Fruit fly (Drosophila melanogaster) whole organism, wandering third instar larva: Measurements from ENCODE around the gene CG43091.

Experiments used
- Abd-B ChIP-seq: fragments of >200 bp; optimal IDR thresholded peaks from 2 replicates; lab custom pipeline; 2017; ENCODE audit warnings: missing biosample characterization, missing genetic modification characterization
- CG32264 ChIP-seq: fragments of 200-800 bp; sonication (Bioruptor generic); optimal IDR thresholded peaks from 2 replicates; lab custom pipeline; 2016; ENCODE audit warnings: missing biosample characterization, missing genetic modification characterization
- CrebA ChIP-seq: fragments of 200-800 bp; sonication (Bioruptor generic); optimal IDR thresholded peaks from 2 replicates; lab custom pipeline; 2016; ENCODE audit warnings: missing biosample characterization, mild to moderate bottlenecking, missing genetic modification characterization, borderline replicate concordance
- Dfd ChIP-seq: fragments of >200 bp; optimal IDR thresholded peaks from 2 replicates; lab custom pipeline; 2017; ENCODE audit warnings: missing biosample characterization, missing genetic modification characterization
- Dif ChIP-seq: fragments of 200-275, 200-300 bp; sonication (Bioruptor generic); optimal IDR thresholded peaks from 2 replicates; lab custom pipeline; 2018; ENCODE audit warnings: missing biosample characterization, missing genetic modification characterization; ENCODE audit not compliant: partially characterized antibody
- HLH106 ChIP-seq: fragments of 200-800 bp; optimal IDR thresholded peaks from 3 replicates; lab custom pipeline; 2019; ENCODE audit warnings: missing biosample characterization, mild to moderate bottlenecking, missing genetic modification characterization, moderate library complexity
- Hnf4 ChIP-seq: fragments of 200-800 bp; sonication (Bioruptor generic); optimal IDR thresholded peaks from 2 replicates; lab custom pipeline; 2016; ENCODE audit warnings: missing biosample characterization, mild to moderate bottlenecking, missing genetic modification characterization
- Hr78 ChIP-seq: fragments of >200 bp; optimal IDR thresholded peaks from 2 replicates; lab custom pipeline; 2017; ENCODE audit warnings: missing biosample characterization, missing genetic modification characterization
- Hr83 ChIP-seq: fragments of 200-300 bp; sonication (Bioruptor generic); optimal IDR thresholded peaks from 2 replicates; lab custom pipeline; 2016; ENCODE audit warnings: missing biosample characterization, mild to moderate bottlenecking, missing genetic modification characterization, moderate library complexity; ENCODE audit not compliant: poor library complexity, severe bottlenecking
- Myc ChIP-seq: fragments of >200 bp; optimal IDR thresholded peaks from 2 replicates; lab custom pipeline; 2017
- N ChIP-seq: fragments of >200 bp; optimal IDR thresholded peaks from 2 replicates; lab custom pipeline; 2018; ENCODE audit warnings: missing biosample characterization, missing external identifiers, missing genetic modification characterization
- OdsH ChIP-seq: fragments of 200-800 bp; sonication (Bioruptor generic); optimal IDR thresholded peaks from 2 replicates; lab custom pipeline; 2016; ENCODE audit warnings: missing biosample characterization, mild to moderate bottlenecking, missing genetic modification characterization
- Rel ChIP-seq, 2 experiments: fragments of 200-800 bp; sonication (Bioruptor generic) in 1 of 2; optimal IDR thresholded peaks; 2 replicates in 1 of 2; 3 replicates in 1 of 2; lab custom pipeline; 2016 to 2019; ENCODE audit warnings: mild to moderate bottlenecking in 2 of 2, missing biosample characterization in 2 of 2, missing genetic modification characterization in 2 of 2, moderate library complexity in 1 of 2
- Sp1 ChIP-seq: fragments of 200-800 bp; sonication (Bioruptor generic); optimal IDR thresholded peaks from 3 replicates; lab custom pipeline; 2019; ENCODE audit warnings: missing biosample characterization, mild to moderate bottlenecking, missing genetic modification characterization, moderate library complexity
- Vsx2 ChIP-seq: fragments of 200-300, 225-300 bp; sonication (Bioruptor generic); optimal IDR thresholded peaks from 2 replicates; lab custom pipeline; 2018; ENCODE audit warnings: missing biosample characterization, missing genetic modification characterization; ENCODE audit not compliant: partially characterized antibody
- br ChIP-seq: fragments of 200-800 bp; sonication (Bioruptor generic); optimal IDR thresholded peaks from 2 replicates; lab custom pipeline; 2016; ENCODE audit warnings: missing biosample characterization, missing genetic modification characterization
- brk ChIP-seq: fragments of 200-800 bp; sonication (Bioruptor generic); optimal IDR thresholded peaks from 2 replicates; lab custom pipeline; 2016; ENCODE audit warnings: missing biosample characterization, mild to moderate bottlenecking, missing genetic modification characterization
- foxo ChIP-seq, 2 experiments: fragments of 200-800 bp; sonication (Bioruptor generic); optimal IDR thresholded peaks; 2 replicates in 1 of 2; 3 replicates in 1 of 2; lab custom pipeline; 2016 to 2017; ENCODE audit warnings: missing biosample characterization in 2 of 2, missing genetic modification characterization in 2 of 2
- h ChIP-seq: fragments of 200-800 bp; sonication (Bioruptor generic); optimal IDR thresholded peaks from 3 replicates; lab custom pipeline; 2016; ENCODE audit warnings: missing biosample characterization, mild to moderate bottlenecking, missing genetic modification characterization
- jim ChIP-seq: fragments of 175-275, 200-325 bp; sonication (Bioruptor generic); optimal IDR thresholded peaks from 2 replicates; lab custom pipeline; 2016; ENCODE audit warnings: missing biosample characterization, mild to moderate bottlenecking, missing genetic modification characterization
- lola ChIP-seq: fragments of >200 bp; optimal IDR thresholded peaks from 2 replicates; lab custom pipeline; 2017; ENCODE audit warnings: missing biosample characterization, missing genetic modification characterization
- psq ChIP-seq: fragments of 200-800 bp; sonication (Bioruptor generic); optimal IDR thresholded peaks from 3 replicates; lab custom pipeline; 2017; ENCODE audit warnings: missing biosample characterization, mild to moderate bottlenecking, missing genetic modification characterization, moderate library complexity
- rgr ChIP-seq: fragments of 200-800 bp; sonication (Bioruptor generic); optimal IDR thresholded peaks from 3 replicates; lab custom pipeline; 2016; ENCODE audit warnings: missing biosample characterization, mild to moderate bottlenecking, missing genetic modification characterization
- sage ChIP-seq: fragments of 200-800 bp; sonication (Bioruptor generic); optimal IDR thresholded peaks from 2 replicates; lab custom pipeline; 2016; ENCODE audit warnings: missing biosample characterization, mild to moderate bottlenecking, missing genetic modification characterization
- sv ChIP-seq: fragments of 200-800 bp; sonication (Bioruptor generic); optimal IDR thresholded peaks from 3 replicates; lab custom pipeline; 2016; ENCODE audit warnings: missing biosample characterization, missing genetic modification characterization
- usp ChIP-seq: fragments of >200 bp; optimal IDR thresholded peaks from 2 replicates; lab custom pipeline; 2017; ENCODE audit warnings: missing biosample characterization, missing genetic modification characterization
- woc ChIP-seq: sonication (Bioruptor generic); optimal IDR thresholded peaks from 2 replicates; lab custom pipeline; 2016; ENCODE audit warnings: missing biosample characterization, mild to moderate bottlenecking, missing genetic modification characterization

CG43091 gene

dm6 chr3R:22807132-22807531, 38.6 kb upstream of the CG43091 start:
- TF ChIP-seq brk (GFP tag; lab: Kevin White, UChicago) (no peak), Sp1 (GFP tag; lab: Kevin White, UChicago) (no peak), foxo (GFP tag; optimal IDR thresholded peaks at IDR 0.05; lab: Kevin White, UChicago) (no peak), N (GFP tag; lab: Kevin White, UChicago) (no peak), Dfd (GFP tag; lab: Kevin White, UChicago) (no peak)

dm6 chr3R:22803655-22804341, 35.3 kb upstream of the CG43091 start, which contains the start of gene CG7031:
Gene CG7031 (plus strand): TSS chr3R:22804291.
- TF ChIP-seq Dif (no peak), sage (no peak), Hr78 (GFP tag; lab: Kevin White, UChicago) (no peak), usp (no peak)

dm6 chr3R:22793953-22794352, 25.4 kb upstream of the CG43091 start:
- no peak for TF ChIP-seq Hnf4
- TF ChIP-seq Myc (lab: Kevin White, UChicago) = peak; percentile 96
- no peak for TF ChIP-seq OdsH (GFP tag; lab: Kevin White, UChicago)
- no peak for TF ChIP-seq CrebA (GFP tag; lab: Kevin White, UChicago)
- TF ChIP-seq, all 38 proteins: peak for 1

dm6 chr3R:22789106-22789505, 20.6 kb upstream of the CG43091 start:
- TF ChIP-seq jim (no peak), psq (GFP tag; lab: Kevin White, UChicago) (no peak), br (GFP tag; lab: Kevin White, UChicago) (no peak), Abd-B (GFP tag; lab: Kevin White, UChicago) (no peak), usp (no peak)

- TF ChIP-seq Dfd (GFP tag; lab: Kevin White, UChicago) (peak; percentile 20), Myc (lab: Kevin White, UChicago) (no peak)
These were observed 16.3 kb upstream of the CG43091 start for dm6 chr3R:22784674-22785316.

dm6 chr3R:22781412-22781811, 12.9 kb upstream of the CG43091 start:
- peak; percentile 74 for TF ChIP-seq sage
- peak; percentile 30 for TF ChIP-seq h
- peak; percentile 63 for TF ChIP-seq CrebA (GFP tag; lab: Kevin White, UChicago)
- TF ChIP-seq foxo (GFP tag; optimal IDR thresholded peaks at IDR 0.05; lab: Kevin White, UChicago) = peak in 1 of 2 experiments; percentile 39
- peak; percentile 7 for TF ChIP-seq Dif
- peak; percentile 46 for TF ChIP-seq Sp1 (GFP tag; lab: Kevin White, UChicago)
- no peak for TF ChIP-seq sv (GFP tag; lab: Kevin White, UChicago)
- TF ChIP-seq br (GFP tag; lab: Kevin White, UChicago) = peak; percentile 29
- TF ChIP-seq CG32264 = no peak
- TF ChIP-seq woc (GFP tag; lab: Kevin White, UChicago) = no peak
- peak; percentile 49 for TF ChIP-seq rgr
- TF ChIP-seq Rel (GFP tag; optimal IDR thresholded peaks at IDR 0.05; lab: Kevin White, UChicago) = peak; percentile 50
- TF ChIP-seq Rel (tag; optimal IDR thresholded peaks at IDR 0.05; lab: Kevin White, UChicago) = peak; percentile 9
- peak; percentile 67 for TF ChIP-seq Hr83 (GFP tag; lab: Kevin White, UChicago)
- TF ChIP-seq HLH106 = no peak

- no peak for TF ChIP-seq psq (GFP tag; lab: Kevin White, UChicago)
- no peak for TF ChIP-seq rgr
- no peak for TF ChIP-seq Dif
- no peak for TF ChIP-seq Vsx2 (GFP tag; lab: Kevin White, UChicago)
- no peak for TF ChIP-seq lola (GFP tag; lab: Kevin White, UChicago)
- TF ChIP-seq HLH106 = no peak
- TF ChIP-seq, all 38 proteins: peak for 0
These were observed 11.6 kb upstream of the CG43091 start for dm6 chr3R:22780135-22780534.
